Fruit fly (Drosophila melanogaster) whole organism, wandering third instar larva: ENCODE results near the gene CG42512.

ENCODE experiments used
- Abd-B ChIP-seq: fragments of >200 bp; optimal IDR thresholded peaks from 2 replicates; lab custom pipeline; 2017; ENCODE audit warnings: missing biosample characterization, missing genetic modification characterization
- CG32264 ChIP-seq: fragments of 200-800 bp; sonication (Bioruptor generic); optimal IDR thresholded peaks from 2 replicates; lab custom pipeline; 2016; ENCODE audit warnings: missing biosample characterization, missing genetic modification characterization
- CG9705 ChIP-seq: fragments of 200-800 bp; sonication (Bioruptor generic); optimal IDR thresholded peaks from 2 replicates; lab custom pipeline; 2018; ENCODE audit warnings: missing biosample characterization, mild to moderate bottlenecking, missing genetic modification characterization
- CrebA ChIP-seq: fragments of 200-800 bp; sonication (Bioruptor generic); optimal IDR thresholded peaks from 2 replicates; lab custom pipeline; 2016; ENCODE audit warnings: missing biosample characterization, mild to moderate bottlenecking, missing genetic modification characterization, borderline replicate concordance
- Dfd ChIP-seq: fragments of >200 bp; optimal IDR thresholded peaks from 2 replicates; lab custom pipeline; 2017; ENCODE audit warnings: missing biosample characterization, missing genetic modification characterization
- Dif ChIP-seq: fragments of 200-275, 200-300 bp; sonication (Bioruptor generic); optimal IDR thresholded peaks from 2 replicates; lab custom pipeline; 2018; ENCODE audit warnings: missing biosample characterization, missing genetic modification characterization; ENCODE audit not compliant: partially characterized antibody
- GATAd ChIP-seq: sonication (Bioruptor generic); optimal IDR thresholded peaks from 2 replicates; lab custom pipeline; 2016; ENCODE audit warnings: missing biosample characterization, missing genetic modification characterization
- HLH106 ChIP-seq: fragments of 200-800 bp; optimal IDR thresholded peaks from 3 replicates; lab custom pipeline; 2019; ENCODE audit warnings: missing biosample characterization, mild to moderate bottlenecking, missing genetic modification characterization, moderate library complexity
- Hnf4 ChIP-seq: fragments of 200-800 bp; sonication (Bioruptor generic); optimal IDR thresholded peaks from 2 replicates; lab custom pipeline; 2016; ENCODE audit warnings: missing biosample characterization, mild to moderate bottlenecking, missing genetic modification characterization
- Hr83 ChIP-seq: fragments of 200-300 bp; sonication (Bioruptor generic); optimal IDR thresholded peaks from 2 replicates; lab custom pipeline; 2016; ENCODE audit warnings: missing biosample characterization, mild to moderate bottlenecking, missing genetic modification characterization, moderate library complexity; ENCODE audit not compliant: poor library complexity, severe bottlenecking
- Jra ChIP-seq: sonication (Bioruptor generic); optimal IDR thresholded peaks from 2 replicates; lab custom pipeline; 2016; ENCODE audit warnings: missing biosample characterization, missing genetic modification characterization
- Mio ChIP-seq: sonication (Bioruptor generic); optimal IDR thresholded peaks from 2 replicates; lab custom pipeline; 2016; ENCODE audit warnings: missing biosample characterization, missing genetic modification characterization
- Myc ChIP-seq: fragments of >200 bp; optimal IDR thresholded peaks from 2 replicates; lab custom pipeline; 2017
- N ChIP-seq: fragments of >200 bp; optimal IDR thresholded peaks from 2 replicates; lab custom pipeline; 2018; ENCODE audit warnings: missing biosample characterization, missing external identifiers, missing genetic modification characterization
- OdsH ChIP-seq: fragments of 200-800 bp; sonication (Bioruptor generic); optimal IDR thresholded peaks from 2 replicates; lab custom pipeline; 2016; ENCODE audit warnings: missing biosample characterization, mild to moderate bottlenecking, missing genetic modification characterization
- Sp1 ChIP-seq: fragments of 200-800 bp; sonication (Bioruptor generic); optimal IDR thresholded peaks from 3 replicates; lab custom pipeline; 2019; ENCODE audit warnings: missing biosample characterization, mild to moderate bottlenecking, missing genetic modification characterization, moderate library complexity
- Vsx2 ChIP-seq: fragments of 200-300, 225-300 bp; sonication (Bioruptor generic); optimal IDR thresholded peaks from 2 replicates; lab custom pipeline; 2018; ENCODE audit warnings: missing biosample characterization, missing genetic modification characterization; ENCODE audit not compliant: partially characterized antibody
- brk ChIP-seq: fragments of 200-800 bp; sonication (Bioruptor generic); optimal IDR thresholded peaks from 2 replicates; lab custom pipeline; 2016; ENCODE audit warnings: missing biosample characterization, mild to moderate bottlenecking, missing genetic modification characterization
- dl ChIP-seq, 2 experiments: fragments of 175-275, 200-275 bp in 1 of 2; fragments of 200-275 bp in 1 of 2; sonication (Bioruptor generic); optimal IDR thresholded peaks; lab custom pipeline; 2018; ENCODE audit warnings: mild to moderate bottlenecking in 2 of 2, missing biosample characterization in 2 of 2, missing genetic modification characterization in 2 of 2, moderate library complexity in 2 of 2; ENCODE audit not compliant: partially characterized antibody in 2 of 2, insufficient read depth in 1 of 2
- dmrt93B ChIP-seq: fragments of 200-800 bp; sonication (Bioruptor generic); optimal IDR thresholded peaks from 2 replicates; lab custom pipeline; 2018; ENCODE audit warnings: missing biosample characterization, mild to moderate bottlenecking, missing genetic modification characterization
- dsf ChIP-seq: sonication (Bioruptor generic); optimal IDR thresholded peaks from 2 replicates; lab custom pipeline; 2016; ENCODE audit warnings: missing biosample characterization, missing genetic modification characterization, borderline replicate concordance
- foxo ChIP-seq, 2 experiments: fragments of 200-800 bp; sonication (Bioruptor generic); optimal IDR thresholded peaks; 2 replicates in 1 of 2; 3 replicates in 1 of 2; lab custom pipeline; 2016 to 2017; ENCODE audit warnings: missing biosample characterization in 2 of 2, missing genetic modification characterization in 2 of 2
- fru ChIP-seq: fragments of 200-800 bp; sonication (Bioruptor generic); optimal IDR thresholded peaks from 3 replicates; lab custom pipeline; 2016; ENCODE audit warnings: missing biosample characterization, mild to moderate bottlenecking, missing genetic modification characterization
- h ChIP-seq: fragments of 200-800 bp; sonication (Bioruptor generic); optimal IDR thresholded peaks from 3 replicates; lab custom pipeline; 2016; ENCODE audit warnings: missing biosample characterization, mild to moderate bottlenecking, missing genetic modification characterization
- jim ChIP-seq: fragments of 175-275, 200-325 bp; sonication (Bioruptor generic); optimal IDR thresholded peaks from 2 replicates; lab custom pipeline; 2016; ENCODE audit warnings: missing biosample characterization, mild to moderate bottlenecking, missing genetic modification characterization
- lola ChIP-seq: fragments of >200 bp; optimal IDR thresholded peaks from 2 replicates; lab custom pipeline; 2017; ENCODE audit warnings: missing biosample characterization, missing genetic modification characterization
- pan ChIP-seq: fragments of >200 bp; optimal IDR thresholded peaks from 2 replicates; lab custom pipeline; 2017
- psq ChIP-seq: fragments of 200-800 bp; sonication (Bioruptor generic); optimal IDR thresholded peaks from 3 replicates; lab custom pipeline; 2017; ENCODE audit warnings: missing biosample characterization, mild to moderate bottlenecking, missing genetic modification characterization, moderate library complexity
- rgr ChIP-seq: fragments of 200-800 bp; sonication (Bioruptor generic); optimal IDR thresholded peaks from 3 replicates; lab custom pipeline; 2016; ENCODE audit warnings: missing biosample characterization, mild to moderate bottlenecking, missing genetic modification characterization
- sv ChIP-seq: fragments of 200-800 bp; sonication (Bioruptor generic); optimal IDR thresholded peaks from 3 replicates; lab custom pipeline; 2016; ENCODE audit warnings: missing biosample characterization, missing genetic modification characterization
- tai ChIP-seq: sonication (Bioruptor generic); optimal IDR thresholded peaks from 2 replicates; lab custom pipeline; 2016; ENCODE audit warnings: missing biosample characterization, missing genetic modification characterization
- usp ChIP-seq: fragments of >200 bp; optimal IDR thresholded peaks from 2 replicates; lab custom pipeline; 2017; ENCODE audit warnings: missing biosample characterization, missing genetic modification characterization
- woc ChIP-seq: sonication (Bioruptor generic); optimal IDR thresholded peaks from 2 replicates; lab custom pipeline; 2016; ENCODE audit warnings: missing biosample characterization, mild to moderate bottlenecking, missing genetic modification characterization

CG42512 gene

DNA sequence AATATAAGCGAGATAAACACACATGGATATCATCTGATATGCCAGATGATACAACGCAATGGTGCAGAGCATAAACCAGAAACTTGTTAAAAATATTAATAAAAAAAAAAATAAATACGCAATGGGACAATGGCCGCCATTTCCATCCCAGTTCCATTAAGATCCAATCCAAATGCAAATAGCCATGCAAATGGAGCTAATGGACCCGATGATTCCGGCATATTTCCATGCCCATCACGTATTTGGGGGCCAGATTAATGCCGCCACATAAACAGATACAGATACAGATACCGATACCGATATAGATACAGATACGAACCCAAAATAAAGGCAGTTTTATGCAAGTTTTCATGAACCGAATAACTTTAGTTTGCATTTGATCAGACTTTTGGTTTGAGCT is 27.7 kb upstream of the CG42512 start:
- no peak for TF ChIP-seq brk (GFP tag; lab: Kevin White, UChicago)
- no peak for TF ChIP-seq sv (GFP tag; lab: Kevin White, UChicago)
- no peak for TF ChIP-seq Dif (GFP tag; lab: Kevin White, UChicago)
- TF ChIP-seq, all 38 proteins: peak for 0

dm6 chrX:16624519-16624918 is 26.7 kb upstream of the CG42512 start:
- TF ChIP-seq psq (GFP tag; lab: Kevin White, UChicago) (no peak), dl (GFP tag; optimal IDR thresholded peaks at IDR 0.05; lab: Kevin White, UChicago; ENCODE audit: insufficient read depth in 1 of 2, partially characterized antibody in 2 of 2) (no peak), foxo (GFP tag; optimal IDR thresholded peaks at IDR 0.05; lab: Kevin White, UChicago) (no peak), fru (GFP tag; lab: Kevin White, UChicago) (no peak), tai (GFP tag; lab: Kevin White, UChicago) (no peak), brk (GFP tag; lab: Kevin White, UChicago) (no peak), Sp1 (no peak), Abd-B (GFP tag; lab: Kevin White, UChicago) (no peak), Hr83 (GFP tag; lab: Kevin White, UChicago) (no peak), OdsH (GFP tag; lab: Kevin White, UChicago) (no peak), Jra (GFP tag; lab: Kevin White, UChicago) (no peak), jim (GFP tag; lab: Kevin White, UChicago) (no peak), woc (no peak), Hnf4 (GFP tag; lab: Kevin White, UChicago) (no peak), Vsx2 (GFP tag; lab: Kevin White, UChicago) (no peak), rgr (GFP tag; lab: Kevin White, UChicago) (no peak), pan (lab: Kevin White, UChicago) (no peak), Dif (GFP tag; lab: Kevin White, UChicago) (no peak)

dm6 chrX:16632135-16632534 is 19.0 kb upstream of the CG42512 start, which contains the start of gene CG9777:
Gene CG9777, minus strand, starts transcription at chrX:16632235.
- TF ChIP-seq foxo (GFP tag; optimal IDR thresholded peaks at IDR 0.05; lab: Kevin White, UChicago) (no peak), OdsH (GFP tag; lab: Kevin White, UChicago) (no peak), rgr (GFP tag; lab: Kevin White, UChicago) (no peak), pan (lab: Kevin White, UChicago) (no peak), Jra (GFP tag; lab: Kevin White, UChicago) (no peak), sv (GFP tag; lab: Kevin White, UChicago) (no peak), CG32264 (GFP tag; lab: Kevin White, UChicago) (no peak), fru (GFP tag; lab: Kevin White, UChicago) (no peak), dmrt93B (no peak), tai (GFP tag; lab: Kevin White, UChicago) (no peak), jim (GFP tag; lab: Kevin White, UChicago) (no peak), Abd-B (GFP tag; lab: Kevin White, UChicago) (no peak), Dfd (no peak), lola (GFP tag; lab: Kevin White, UChicago) (no peak), dl (GFP tag; optimal IDR thresholded peaks at IDR 0.05; lab: Kevin White, UChicago; ENCODE audit: insufficient read depth in 1 of 2, partially characterized antibody in 2 of 2) (no peak), CG9705 (GFP tag; lab: Kevin White, UChicago) (no peak), h (GFP tag; lab: Kevin White, UChicago) (no peak)

dm6 chrX:16633181-16633957 is 17.8 kb upstream of the CG42512 start:
- TF ChIP-seq dmrt93B = no peak
- TF ChIP-seq GATAd = no peak
- TF ChIP-seq Hnf4 (GFP tag; lab: Kevin White, UChicago) = no peak
- TF ChIP-seq dsf (GFP tag; lab: Kevin White, UChicago) = no peak
- no peak for TF ChIP-seq Mio (GFP tag; lab: Kevin White, UChicago)
- no peak for TF ChIP-seq CrebA (GFP tag; lab: Kevin White, UChicago)
- TF ChIP-seq CG32264 (GFP tag; lab: Kevin White, UChicago) = no peak
- no peak for TF ChIP-seq Dfd
- no peak for TF ChIP-seq lola (GFP tag; lab: Kevin White, UChicago)
- no peak for TF ChIP-seq usp (GFP tag; lab: Kevin White, UChicago)
- TF ChIP-seq h (GFP tag; lab: Kevin White, UChicago) = no peak
- TF ChIP-seq Myc (lab: Kevin White, UChicago) = no peak
- no peak for TF ChIP-seq CG9705 (GFP tag; lab: Kevin White, UChicago)
- TF ChIP-seq psq (GFP tag; lab: Kevin White, UChicago) = no peak
- no peak for TF ChIP-seq Vsx2 (GFP tag; lab: Kevin White, UChicago)
- TF ChIP-seq brk (GFP tag; lab: Kevin White, UChicago) = no peak
- TF ChIP-seq N (GFP tag; lab: Kevin White, UChicago) = no peak
- no peak for TF ChIP-seq HLH106 (tag; lab: Kevin White, UChicago)
